Fruit fly (Drosophila melanogaster): Measurements from ENCODE around the gene mor.

Gene mor

dm6 chr3R:15983541-15984229, 11.0 kb upstream of the mor start (continued):
- TF ChIP-seq pho (GFP tag; optimal IDR thresholded peaks at IDR 0.05) (no peak), Dref (GFP tag; IDR thresholded peaks at IDR 0.05) (no peak), bcd (GFP tag; optimal IDR thresholded peaks at IDR 0.05) (no peak), CG8478 (optimal IDR thresholded peaks at IDR 0.05) (no peak), ATbp (GFP tag; optimal IDR thresholded peaks at IDR 0.05) (peak; percentile 66), Hmr (GFP tag; optimal IDR thresholded peaks at IDR 0.05) (peak; percentile 21), cg (GFP tag; optimal IDR thresholded peaks at IDR 0.05) (no peak), sqz (GFP tag; optimal IDR thresholded peaks at IDR 0.05) (no peak), pzg (GFP tag; optimal IDR thresholded peaks at IDR 0.05) (no peak), Dp (GFP tag; optimal IDR thresholded peaks at IDR 0.05) (no peak), CG10267 (tag; optimal IDR thresholded peaks at IDR 0.05) (peak; percentile 35), CG10462 (GFP tag; optimal IDR thresholded peaks at IDR 0.05) (no peak), grn (GFP tag; optimal IDR thresholded peaks at IDR 0.05) (peak; percentile 49), ro (GFP tag; IDR thresholded peaks at IDR 0.05) (no peak), lilli (GFP tag; optimal IDR thresholded peaks at IDR 0.05) (no peak), cad (GFP tag; optimal IDR thresholded peaks at IDR 0.05) (no peak), CG8290 (GFP tag; optimal IDR thresholded peaks at IDR 0.05) (no peak), CG8290 (tag; optimal IDR thresholded peaks at IDR 0.05) (peak; percentile 26 to 43), tin (GFP tag; optimal IDR thresholded peaks at IDR 0.05) (no peak), CG1602 (GFP tag; optimal IDR thresholded peaks at IDR 0.05) (no peak), CG11696 (GFP tag; IDR thresholded peaks at IDR 0.05) (no peak), lola (GFP tag; optimal IDR thresholded peaks at IDR 0.05) (peak in 1 of 3 experiments; percentile 68), pros (GFP tag; optimal IDR thresholded peaks at IDR 0.05) (no peak), org-1 (GFP tag; optimal IDR thresholded peaks at IDR 0.05) (peak; percentile 3), CG17361 (GFP tag; IDR thresholded peaks at IDR 0.05) (peak; percentile 51; the same call in 1 of the 3 replicates), CG18262 (tag; optimal IDR thresholded peaks at IDR 0.05) (peak; percentile 54), mam (GFP tag; optimal IDR thresholded peaks at IDR 0.05) (no peak), E2f2 (GFP tag; IDR thresholded peaks at IDR 0.05) (peak; percentile 25; the same call in 1 of the 2 replicates), cato (GFP tag; optimal IDR thresholded peaks at IDR 0.05; ENCODE audit: borderline replicate concordance) (no peak), CG9817 (tag; optimal IDR thresholded peaks at IDR 0.05) (no peak), ttk (GFP tag; IDR thresholded peaks at IDR 0.05) (no peak), klu (GFP tag; IDR thresholded peaks at IDR 0.05) (no peak)

- TF ChIP-seq sug (tag; optimal IDR thresholded peaks at IDR 0.05), result peak; percentile 3
- TF ChIP-seq CG16863 (GFP tag; optimal IDR thresholded peaks at IDR 0.05), result no peak
- TF ChIP-seq chinmo (GFP tag; IDR thresholded peaks at IDR 0.05; ENCODE audit: partially characterized antibody), result 0 out of 4 replicates have a peak, but pooled peaks have one; percentile 55
- TF ChIP-seq CG31441 (GFP tag; IDR thresholded peaks at IDR 0.05), result no peak
- TF ChIP-seq wor (GFP tag; IDR thresholded peaks at IDR 0.05), result no peak
- TF ChIP-seq sqz (GFP tag; optimal IDR thresholded peaks at IDR 0.05), result peak; percentile 5
- TF ChIP-seq pita (GFP tag; optimal IDR thresholded peaks at IDR 0.05), result no peak
- TF ChIP-seq CG34376 (GFP tag; optimal IDR thresholded peaks at IDR 0.05), result peak; percentile 51
- TF ChIP-seq exex (tag; optimal IDR thresholded peaks at IDR 0.05), result peak; percentile 95
These were observed 2.5 kb upstream of the mor start for dm6 chr3R:15975170-15975569.

Data from whole organism, embryonic.